Worm (Caenorhabditis elegans) whole organism, late embryonic: Measurements from ENCODE around the gene fbxa-215.

ENCODE experiments used
- C38D4.7 ChIP-seq: fragments of 200-800 bp; sonication (Bioruptor generic); optimal IDR thresholded peaks from 2 replicates; lab custom pipeline; 2018; ENCODE audit warnings: mild to moderate bottlenecking, missing genetic modification characterization, moderate library complexity, missing compliant biosample characterization
- F13H6.1 ChIP-seq: sonication (generic microtip); optimal IDR thresholded peaks from 2 replicates; lab custom pipeline; 2016; ENCODE audit warnings: missing genetic modification characterization, missing compliant biosample characterization
- ahr-1 ChIP-seq: sonication (generic microtip); optimal IDR thresholded peaks from 2 replicates; lab custom pipeline; 2016; ENCODE audit warnings: missing genetic modification characterization, missing compliant biosample characterization
- ceh-18 ChIP-seq: sonication (generic microtip); optimal IDR thresholded peaks from 2 replicates; lab custom pipeline; 2016; ENCODE audit warnings: missing genetic modification characterization, missing compliant biosample characterization
- ceh-24 ChIP-seq: sonication (generic microtip); optimal IDR thresholded peaks from 2 replicates; lab custom pipeline; 2016; ENCODE audit warnings: mild to moderate bottlenecking, missing genetic modification characterization, missing compliant biosample characterization
- ceh-9 ChIP-seq: sonication (generic microtip); optimal IDR thresholded peaks from 2 replicates; lab custom pipeline; 2016; ENCODE audit warnings: mild to moderate bottlenecking, missing genetic modification characterization, inconsistent platforms, missing compliant biosample characterization
- che-1 ChIP-seq: sonication (generic microtip); optimal IDR thresholded peaks from 2 replicates; lab custom pipeline; 2016; ENCODE audit warnings: mild to moderate bottlenecking, missing genetic modification characterization, missing compliant biosample characterization
- elt-4 ChIP-seq: sonication (generic microtip); optimal IDR thresholded peaks from 2 replicates; lab custom pipeline; 2016; ENCODE audit warnings: missing genetic modification characterization, missing compliant biosample characterization
- eyg-1 ChIP-seq: sonication (generic microtip); optimal IDR thresholded peaks from 2 replicates; lab custom pipeline; 2016; ENCODE audit warnings: missing genotype, missing genetic modification characterization, missing compliant biosample characterization
- fkh-10 ChIP-seq: fragments of 150-350 bp; optimal IDR thresholded peaks from 2 replicates; lab custom pipeline; 2014; ENCODE audit warnings: missing biosample characterization, missing genetic modification reagents, missing genetic modification characterization
- fkh-6 ChIP-seq: sonication (generic microtip); optimal IDR thresholded peaks from 2 replicates; lab custom pipeline; 2016; ENCODE audit warnings: missing genetic modification characterization, missing compliant biosample characterization
- gmeb-2 ChIP-seq: sonication (generic microtip); optimal IDR thresholded peaks from 2 replicates; lab custom pipeline; 2016; ENCODE audit warnings: missing genetic modification characterization, inconsistent platforms, missing compliant biosample characterization
- hlh-15 ChIP-seq: sonication (generic microtip); optimal IDR thresholded peaks from 2 replicates; lab custom pipeline; 2016; ENCODE audit warnings: missing genetic modification characterization, missing compliant biosample characterization
- hlh-30 ChIP-seq: sonication (generic microtip); optimal IDR thresholded peaks from 2 replicates; lab custom pipeline; 2017; ENCODE audit warnings: antibody characterized with exemption, missing genetic modification characterization, missing compliant biosample characterization; ENCODE audit not compliant: insufficient read depth
- hlh-6 ChIP-seq: sonication (generic microtip); optimal IDR thresholded peaks from 2 replicates; lab custom pipeline; 2016; ENCODE audit warnings: missing genotype, missing genetic modification characterization, missing compliant biosample characterization
- lin-11 ChIP-seq: fragments of 200-800 bp; sonication (Bioruptor generic); optimal IDR thresholded peaks from 2 replicates; lab custom pipeline; 2018; ENCODE audit warnings: mild to moderate bottlenecking, missing genetic modification characterization, missing compliant biosample characterization
- madf-2 ChIP-seq: sonication (generic microtip); optimal IDR thresholded peaks from 2 replicates; lab custom pipeline; 2017; ENCODE audit warnings: missing genetic modification characterization, missing compliant biosample characterization
- mec-3 ChIP-seq: sonication (generic microtip); optimal IDR thresholded peaks from 2 replicates; lab custom pipeline; 2016; ENCODE audit warnings: borderline replicate concordance, missing genetic modification characterization, missing compliant biosample characterization
- nhr-232 ChIP-seq: sonication (generic microtip); optimal IDR thresholded peaks from 2 replicates; lab custom pipeline; 2016; ENCODE audit warnings: missing genetic modification characterization, missing compliant biosample characterization
- npax-4 ChIP-seq: sonication (generic microtip); optimal IDR thresholded peaks from 2 replicates; lab custom pipeline; 2016; ENCODE audit warnings: missing genetic modification characterization, missing compliant biosample characterization
- pag-3 ChIP-seq: sonication (generic microtip); optimal IDR thresholded peaks from 2 replicates; lab custom pipeline; 2016; ENCODE audit warnings: missing compliant biosample characterization, missing genetic modification characterization, borderline replicate concordance
- pat-9 ChIP-seq: fragments of 200-800 bp; sonication (Bioruptor generic); optimal IDR thresholded peaks from 2 replicates; lab custom pipeline; 2018; ENCODE audit warnings: mild to moderate bottlenecking, missing genetic modification characterization, moderate library complexity, missing compliant biosample characterization
- pqm-1 ChIP-seq: sonication (generic microtip); optimal IDR thresholded peaks from 2 replicates; lab custom pipeline; 2016; ENCODE audit warnings: missing genetic modification characterization, missing compliant biosample characterization
- rnt-1 ChIP-seq: sonication (generic microtip); optimal IDR thresholded peaks from 2 replicates; lab custom pipeline; 2016; ENCODE audit warnings: missing genetic modification characterization, missing compliant biosample characterization
- tbx-2 ChIP-seq: sonication (generic microtip); optimal IDR thresholded peaks from 2 replicates; lab custom pipeline; 2016; ENCODE audit warnings: missing genetic modification characterization, missing compliant biosample characterization
- tbx-7 ChIP-seq: sonication (generic microtip); optimal IDR thresholded peaks from 2 replicates; lab custom pipeline; 2016; ENCODE audit warnings: missing genotype, missing genetic modification characterization, missing compliant biosample characterization
- unc-3 ChIP-seq, 2 experiments: fragments of 200-800 bp in 1 of 2; sonication (Bioruptor generic) in 1 of 2; sonication (generic microtip) in 1 of 2; conservative IDR thresholded peaks in 1 of 2; optimal IDR thresholded peaks in 1 of 2; 2 replicates each; pipeline versions ENCODE4 v1.3.6 to Lab custom; 2016 to 2022; ENCODE audit warnings: missing compliant biosample characterization in 2 of 2, missing genetic modification characterization in 2 of 2, missing genetic modification reagents in 1 of 2
- unc-55 ChIP-seq: sonication (generic microtip); optimal IDR thresholded peaks from 2 replicates; lab custom pipeline; 2017; ENCODE audit warnings: missing biosample characterization, missing genetic modification reagents, missing genetic modification characterization
- unc-86 ChIP-seq: sonication (generic microtip); optimal IDR thresholded peaks from 2 replicates; lab custom pipeline; 2016; ENCODE audit warnings: missing genetic modification characterization, missing compliant biosample characterization
- ztf-16 ChIP-seq: sonication (generic microtip); optimal IDR thresholded peaks from 2 replicates; lab custom pipeline; 2017; ENCODE audit warnings: missing genetic modification characterization, missing compliant biosample characterization

Gene fbxa-215

ce11 chrIV:13698603-13699002, 31.9 kb upstream of the fbxa-215 start, which contains the start of gene T23G4.127:
Gene T23G4.127 (minus strand): TSS chrIV:13698703.
- no peak for TF ChIP-seq tbx-2 (tag; lab: Kevin White, UChicago)
- no peak for TF ChIP-seq gmeb-2 (tag; lab: Kevin White, UChicago)
- no peak for TF ChIP-seq fkh-10
- TF ChIP-seq nhr-232 (tag; lab: Kevin White, UChicago), result no peak
- TF ChIP-seq pat-9 (tag; lab: Kevin White, UChicago), result no peak
- no peak for TF ChIP-seq hlh-6 (tag; lab: Kevin White, UChicago)
- TF ChIP-seq ceh-9, result no peak
- no peak for TF ChIP-seq ahr-1
- no peak for TF ChIP-seq fkh-6 (tag; lab: Kevin White, UChicago)

DNA sequence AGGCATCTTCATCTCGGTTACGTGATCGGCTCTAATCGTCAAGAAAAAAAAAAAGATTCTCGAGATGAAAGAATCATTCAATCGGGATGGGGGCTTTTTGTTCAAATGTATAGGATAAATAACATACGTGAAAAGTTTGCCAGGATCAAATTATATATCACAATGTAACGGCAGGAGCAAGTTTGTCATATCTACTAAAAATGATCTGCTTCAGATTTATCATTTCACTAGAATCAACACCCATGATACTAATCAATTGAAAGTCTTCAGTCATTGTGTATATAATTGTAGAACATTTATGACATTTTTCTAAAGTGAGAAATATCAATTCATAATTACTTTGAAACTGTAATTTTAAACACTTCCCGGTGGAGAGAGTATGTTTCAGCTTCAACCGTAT, 30.2 kb upstream of the fbxa-215 start:
- no peak for TF ChIP-seq elt-4 (tag; lab: Kevin White, UChicago)
- TF ChIP-seq, all 69 proteins: peak for 0

ce11 chrIV:13695720-13696364, 29.1 kb upstream of the fbxa-215 start:
- TF ChIP-seq unc-3 (GFP tag; conservative IDR thresholded peaks at IDR 0.05; lab: Robert Waterston, UW) (no peak), unc-3 (tag; optimal IDR thresholded peaks at IDR 0.05; lab: Kevin White, UChicago) (peak; percentile 2), F13H6.1 (no peak), hlh-6 (tag; lab: Kevin White, UChicago) (no peak), ztf-16 (tag; lab: Kevin White, UChicago) (no peak), rnt-1 (tag; lab: Kevin White, UChicago) (peak; percentile 79), ceh-24 (tag; lab: Kevin White, UChicago) (no peak), ceh-18 (tag; lab: Kevin White, UChicago) (peak; percentile 61), unc-55 (GFP tag; lab: Kevin White, UChicago) (peak; percentile 100), elt-4 (tag; lab: Kevin White, UChicago) (no peak), tbx-2 (tag; lab: Kevin White, UChicago) (peak; percentile 28), hlh-30 (tag; lab: Kevin White, UChicago) (no peak), pat-9 (tag; lab: Kevin White, UChicago) (peak; percentile 26)

DNA sequence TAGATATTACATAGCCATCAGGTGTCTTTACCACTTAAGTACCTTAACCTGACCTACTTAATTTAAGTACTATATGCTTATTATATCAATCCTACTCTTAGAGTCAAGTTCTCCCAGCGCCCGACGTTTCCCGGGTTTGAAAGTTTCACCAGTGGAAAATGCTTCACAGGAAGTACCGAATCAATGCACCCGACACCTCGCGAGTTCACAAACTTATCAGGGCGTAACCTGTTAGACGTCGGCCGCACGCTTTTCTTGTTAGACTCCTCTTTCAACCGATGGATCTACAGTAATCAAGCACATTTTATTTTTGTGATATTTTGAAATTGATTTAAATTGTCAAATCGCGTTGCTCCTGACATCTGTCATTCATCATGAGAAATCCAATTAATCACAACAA, 28.6 kb upstream of the fbxa-215 start:
- no peak for TF ChIP-seq mec-3
- TF ChIP-seq unc-55 (GFP tag; lab: Kevin White, UChicago), result no peak
- no peak for TF ChIP-seq hlh-15 (tag; lab: Kevin White, UChicago)
- TF ChIP-seq ztf-16 (tag; lab: Kevin White, UChicago), result no peak
- no peak for TF ChIP-seq lin-11 (tag; lab: Kevin White, UChicago)
- TF ChIP-seq che-1, result no peak
- TF ChIP-seq pqm-1, result no peak
- no peak for TF ChIP-seq madf-2
- no peak for TF ChIP-seq tbx-7 (tag; lab: Kevin White, UChicago)
- TF ChIP-seq eyg-1 (tag; lab: Kevin White, UChicago), result no peak
- TF ChIP-seq unc-86, result no peak
- no peak for TF ChIP-seq npax-4 (tag; lab: Kevin White, UChicago)
- no peak for TF ChIP-seq C38D4.7 (GFP tag; lab: Kevin White, UChicago)

DNA sequence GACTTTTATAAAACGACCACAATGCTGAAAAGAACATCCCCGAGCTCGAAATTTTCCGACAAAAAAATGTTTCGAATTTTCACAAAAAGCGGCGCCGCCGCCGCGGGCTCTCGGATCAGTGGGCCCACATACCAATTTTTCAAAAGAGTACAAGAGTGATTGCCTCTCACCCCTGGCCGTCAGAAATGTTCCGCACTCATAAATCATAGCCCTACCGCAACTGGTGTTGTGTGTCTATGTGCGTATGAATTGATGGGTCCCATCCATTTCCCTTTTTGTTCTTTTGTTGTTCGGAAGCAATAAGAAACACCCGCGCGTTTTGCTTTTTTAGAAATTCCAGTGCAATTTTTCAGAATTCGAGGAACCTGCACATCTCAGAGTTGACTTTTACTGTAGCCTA, 27.9 kb upstream of the fbxa-215 start:
- TF ChIP-seq unc-55 (GFP tag; lab: Kevin White, UChicago) (peak; percentile 92), pag-3 (tag; lab: Kevin White, UChicago) (no peak)

- TF ChIP-seq unc-55 (GFP tag; lab: Kevin White, UChicago) (peak; percentile 98), nhr-232 (tag; lab: Kevin White, UChicago) (no peak)
Observed at ce11 chrIV:13693976-13694375, 27.3 kb upstream of the fbxa-215 start.
